Fruit fly (Drosophila melanogaster) whole organism, wandering third instar larva: ENCODE results near the gene CG6664.

Experiments
- CG9705 ChIP-seq: fragments of 200-800 bp; sonication (Bioruptor generic); optimal IDR thresholded peaks from 2 replicates; lab custom pipeline; 2018; ENCODE audit warnings: missing biosample characterization, mild to moderate bottlenecking, missing genetic modification characterization
- Hr78 ChIP-seq: fragments of >200 bp; optimal IDR thresholded peaks from 2 replicates; lab custom pipeline; 2017; ENCODE audit warnings: missing biosample characterization, missing genetic modification characterization
- Jra ChIP-seq: sonication (Bioruptor generic); optimal IDR thresholded peaks from 2 replicates; lab custom pipeline; 2016; ENCODE audit warnings: missing biosample characterization, missing genetic modification characterization

DNA sequence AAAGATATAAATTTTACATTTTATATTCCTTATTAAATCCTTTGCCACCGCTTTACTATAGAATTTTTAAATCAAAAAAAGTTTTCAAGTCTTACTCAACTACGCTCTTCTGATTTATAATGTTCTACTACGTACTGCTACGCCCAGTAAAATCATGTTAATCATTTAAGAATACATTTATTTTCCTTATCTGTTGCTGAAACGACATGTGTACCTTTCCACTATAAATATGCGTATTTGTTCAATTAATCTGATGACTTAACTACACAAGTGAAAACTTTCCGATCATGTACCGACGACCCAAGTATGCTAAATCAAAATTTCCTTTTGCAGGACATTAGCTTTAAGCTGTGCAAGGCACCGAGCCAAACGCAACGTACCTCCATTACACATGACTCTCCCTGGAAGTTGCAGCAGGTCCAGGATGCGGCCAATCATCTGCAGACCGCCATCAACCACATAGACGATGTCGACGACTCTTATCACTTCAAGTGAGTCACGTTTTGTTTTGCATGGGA is 36.5 kb upstream of the CG6664 start:
- TF ChIP-seq CG9705: no peak
- no peak for TF ChIP-seq Hr78 (GFP tag; lab: Kevin White, UChicago)
- TF ChIP-seq Jra (GFP tag; lab: Kevin White, UChicago): no peak
